Fruit fly (Drosophila melanogaster) S2 (cell line): Measurements from ENCODE around the gene CG12290.

Source experiments
- CG8478 ChIP-seq: fragments of >200 bp; optimal IDR thresholded peaks from 2 replicates; lab custom pipeline; 2018
- CTCF ChIP-seq, 2 experiments: fragments of >200 bp; optimal IDR thresholded peaks; 2 replicates each; lab custom pipeline; 2018

DNA sequence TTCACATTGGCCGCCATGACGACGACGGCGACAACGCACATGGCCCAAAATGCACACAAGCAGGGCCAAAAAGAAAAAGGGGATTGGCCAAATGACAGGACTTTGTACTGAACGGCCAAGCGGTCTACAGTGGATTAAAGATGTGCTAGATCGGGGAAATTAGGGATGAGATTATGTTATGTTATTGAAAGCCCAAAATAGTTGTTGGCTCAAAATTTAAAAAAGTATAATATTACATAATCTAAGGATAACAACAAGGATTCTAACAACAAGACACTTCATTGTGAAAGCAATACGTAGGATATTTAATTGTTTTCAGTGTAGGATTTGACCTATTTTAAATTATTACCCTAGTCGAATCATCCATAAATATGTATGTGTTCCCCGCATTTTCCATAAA lies 21.7 kb downstream of the CG12290 start:
- TF ChIP-seq CG8478 (lab: Kevin White, UChicago) (no peak), CTCF (optimal IDR thresholded peaks at IDR 0.05; lab: Kevin White, UChicago) (no peak)
